Fruit fly (Drosophila melanogaster): ENCODE measurements around the gene CG4497.

- TF ChIP-seq EcR (GFP tag; optimal IDR thresholded peaks at IDR 0.05) (no peak), Dll (optimal IDR thresholded peaks at IDR 0.05) (no peak)
Measured at dm6 chr2L:7158798-7159197, 35.6 kb downstream of the CG4497 start.

Measured in whole organism.